Worm (Caenorhabditis elegans) whole organism, young adult: ENCODE measurements around the gene frg-1.

Experiments
- B0261.1 ChIP-seq: sonication (generic microtip); optimal IDR thresholded peaks from 2 replicates; lab custom pipeline; 2016; ENCODE audit warnings: mild to moderate bottlenecking, missing genetic modification characterization, moderate library complexity, missing compliant biosample characterization
- B0336.3 ChIP-seq: fragments of 200-800 bp; sonication (Bioruptor generic); IDR thresholded peaks from 2 replicates; pipeline ENCODE4 v1.3.6; 2022; ENCODE audit warnings: missing genetic modification characterization, missing compliant biosample characterization
- C06A6.2 ChIP-seq: fragments of 200-800 bp; sonication (Bioruptor generic); conservative IDR thresholded peaks from 2 replicates; pipeline ENCODE4 v1.3.6; 2022; ENCODE audit warnings: missing genetic modification characterization, missing compliant biosample characterization
- F55B11.4 ChIP-seq: sonication (generic microtip); optimal IDR thresholded peaks from 2 replicates; lab custom pipeline; 2016; ENCODE audit warnings: missing compliant biosample characterization, missing genetic modification characterization, borderline replicate concordance; ENCODE audit not compliant: insufficient read depth
- F57C9.4 ChIP-seq: sonication (generic microtip); optimal IDR thresholded peaks from 2 replicates; lab custom pipeline; 2017; ENCODE audit warnings: mild to moderate bottlenecking, missing genetic modification characterization, missing compliant biosample characterization
- K12H6.12 ChIP-seq: fragments of 200-800 bp; sonication (Bioruptor generic); optimal IDR thresholded peaks from 2 replicates; lab custom pipeline; 2018; ENCODE audit warnings: mild to moderate bottlenecking, missing genetic modification characterization, missing compliant biosample characterization
- T07F8.4 ChIP-seq: sonication (generic microtip); optimal IDR thresholded peaks from 2 replicates; lab custom pipeline; 2016; ENCODE audit warnings: mild to moderate bottlenecking, missing genetic modification characterization, moderate library complexity, missing compliant biosample characterization
- Y53F4B.3 ChIP-seq: fragments of 200-800 bp; sonication (Bioruptor generic); IDR thresholded peaks from 2 replicates; pipeline ENCODE4 v1.3.6; 2022; ENCODE audit warnings: missing genetic modification reagents, missing genetic modification characterization, missing compliant biosample characterization
- Y56A3A.18 ChIP-seq: fragments of 200-800 bp; sonication (Bioruptor generic); IDR thresholded peaks from 2 replicates; pipeline ENCODE4 v1.3.6; 2022; ENCODE audit warnings: missing genetic modification reagents, missing genetic modification characterization, missing compliant biosample characterization
- ZK185.1 ChIP-seq: sonication (generic microtip); optimal IDR thresholded peaks from 2 replicates; lab custom pipeline; 2016; ENCODE audit warnings: mild to moderate bottlenecking, missing genetic modification characterization, missing compliant biosample characterization; ENCODE audit not compliant: poor library complexity, severe bottlenecking
- athp-1 ChIP-seq: sonication (generic microtip); optimal IDR thresholded peaks from 2 replicates; lab custom pipeline; 2017; ENCODE audit warnings: mild to moderate bottlenecking, missing genetic modification characterization, missing compliant biosample characterization
- bed-1 ChIP-seq: fragments of 200-800 bp; sonication (Bioruptor generic); IDR thresholded peaks from 2 replicates; pipeline ENCODE4 v1.3.6; 2022; ENCODE audit warnings: missing genetic modification reagents, missing genetic modification characterization, missing compliant biosample characterization
- bed-2 ChIP-seq: fragments of 200-800 bp; sonication (Bioruptor generic); IDR thresholded peaks from 2 replicates; pipeline ENCODE4 v1.3.6; 2022; ENCODE audit warnings: missing genetic modification reagents, missing genetic modification characterization, missing compliant biosample characterization
- ccch-3 ChIP-seq: fragments of 200-800 bp; sonication (Bioruptor generic); optimal IDR thresholded peaks from 2 replicates; lab custom pipeline; 2018; ENCODE audit warnings: mild to moderate bottlenecking, missing genetic modification characterization, missing compliant biosample characterization
- ceh-100 ChIP-seq: fragments of 200-800 bp; sonication (Bioruptor generic); IDR thresholded peaks from 2 replicates; pipeline ENCODE4 v1.3.6; 2022; ENCODE audit warnings: missing genetic modification reagents, missing genetic modification characterization, missing compliant biosample characterization
- ceh-40 ChIP-seq: fragments of 200-800 bp; sonication (Bioruptor generic); IDR thresholded peaks from 2 replicates; pipeline ENCODE4 v1.3.6; 2022; ENCODE audit warnings: missing genetic modification characterization, missing compliant biosample characterization
- ceh-58 ChIP-seq: fragments of 200-800 bp; sonication (Bioruptor generic); IDR thresholded peaks from 2 replicates; pipeline ENCODE4 v1.3.6; 2022; ENCODE audit warnings: missing genetic modification characterization, missing compliant biosample characterization
- die-1 ChIP-seq: sonication (generic microtip); optimal IDR thresholded peaks from 2 replicates; lab custom pipeline; 2016; ENCODE audit warnings: missing genotype, mild to moderate bottlenecking, missing genetic modification characterization, missing compliant biosample characterization
- dox-1 ChIP-seq: fragments of 200-800 bp; sonication (Bioruptor generic); IDR thresholded peaks from 2 replicates; pipeline ENCODE4 v1.3.6; 2022; ENCODE audit warnings: missing genetic modification reagents, missing genetic modification characterization, missing compliant biosample characterization
- dpl-1 ChIP-seq: fragments of 150-350 bp; optimal IDR thresholded peaks from 2 replicates; lab custom pipeline; 2014; ENCODE audit warnings: missing biosample characterization, missing genetic modification reagents, missing genetic modification characterization
- fkh-3 ChIP-seq: sonication (generic microtip); optimal IDR thresholded peaks from 2 replicates; lab custom pipeline; 2016; ENCODE audit warnings: mild to moderate bottlenecking, missing genetic modification characterization, missing compliant biosample characterization
- hrde-1 ChIP-seq: sonication (generic microtip); optimal IDR thresholded peaks from 2 replicates; lab custom pipeline; 2016; ENCODE audit warnings: missing genetic modification characterization, mild to moderate bottlenecking, missing compliant biosample characterization, moderate library complexity, missing genotype, missing genetic modification reagents, borderline replicate concordance
- hsf-1 ChIP-seq: fragments of 200-800 bp; sonication (Bioruptor generic); IDR thresholded peaks from 2 replicates; pipeline ENCODE4 v1.3.6; 2022; ENCODE audit warnings: missing genetic modification reagents, missing genetic modification characterization, missing compliant biosample characterization
- lag-1 ChIP-seq: fragments of 200-800 bp; sonication (Bioruptor generic); IDR thresholded peaks from 2 replicates; pipeline ENCODE4 v1.3.6; 2022; ENCODE audit warnings: missing genetic modification reagents, missing genetic modification characterization, missing compliant biosample characterization
- let-526 ChIP-seq: fragments of 200-800 bp; sonication (Bioruptor generic); IDR thresholded peaks from 2 replicates; pipeline ENCODE4 v1.3.6; 2022; ENCODE audit warnings: missing genetic modification reagents, missing genetic modification characterization, missing compliant biosample characterization
- let-607 ChIP-seq, 2 experiments: fragments of 200-800 bp in 1 of 2; sonication (Bioruptor generic) in 1 of 2; sonication (generic microtip) in 1 of 2; optimal IDR thresholded peaks; 2 replicates each; lab custom pipeline; 2016 to 2018; ENCODE audit warnings: mild to moderate bottlenecking in 2 of 2, missing compliant biosample characterization in 2 of 2, missing genetic modification characterization in 2 of 2, moderate library complexity in 2 of 2, missing genotype in 1 of 2
- lin-35 ChIP-seq, 3 experiments: fragments of 150-350 bp in 2 of 3; sonication (generic microtip) in 1 of 3; optimal IDR thresholded peaks; 2 replicates each; lab custom pipeline; 2014 to 2018; ENCODE audit warnings: missing biosample characterization in 3 of 3, missing genetic modification characterization in 3 of 3, missing genetic modification reagents in 3 of 3
- madf-10 ChIP-seq: sonication (generic microtip); optimal IDR thresholded peaks from 2 replicates; lab custom pipeline; 2016; ENCODE audit warnings: mild to moderate bottlenecking, missing genetic modification characterization, missing compliant biosample characterization
- madf-3 ChIP-seq: fragments of 200-800 bp; sonication (Bioruptor generic); IDR thresholded peaks from 2 replicates; pipeline ENCODE4 v1.3.6; 2022; ENCODE audit warnings: missing genetic modification reagents, missing genetic modification characterization, missing compliant biosample characterization
- madf-8 ChIP-seq: fragments of 200-800 bp; sonication (Bioruptor generic); conservative IDR thresholded peaks from 2 replicates; pipeline ENCODE4 v1.3.6; 2022; ENCODE audit warnings: missing genetic modification reagents, missing genetic modification characterization, missing compliant biosample characterization
- mxl-1 ChIP-seq: sonication (generic microtip); optimal IDR thresholded peaks from 2 replicates; lab custom pipeline; 2016; ENCODE audit warnings: missing genetic modification characterization, missing compliant biosample characterization
- nfya-2 ChIP-seq: fragments of 200-800 bp; sonication (Bioruptor generic); IDR thresholded peaks from 2 replicates; pipeline ENCODE4 v1.3.6; 2022; ENCODE audit warnings: missing genetic modification reagents, missing genetic modification characterization, missing compliant biosample characterization
- nhr-179 ChIP-seq: sonication (generic microtip); optimal IDR thresholded peaks from 2 replicates; lab custom pipeline; 2016; ENCODE audit warnings: mild to moderate bottlenecking, missing genetic modification characterization, missing compliant biosample characterization
- nhr-27 ChIP-seq: fragments of 200-800 bp; sonication (Bioruptor generic); optimal IDR thresholded peaks from 2 replicates; lab custom pipeline; 2018; ENCODE audit warnings: mild to moderate bottlenecking, missing genetic modification characterization, moderate library complexity, missing compliant biosample characterization
- rcor-1 ChIP-seq: fragments of 200-800 bp; sonication (Bioruptor generic); IDR thresholded peaks from 2 replicates; pipeline ENCODE4 v1.3.6; 2022; ENCODE audit warnings: missing genetic modification reagents, missing genetic modification characterization, missing compliant biosample characterization
- repo-1 ChIP-seq: sonication (generic microtip); optimal IDR thresholded peaks from 2 replicates; lab custom pipeline; 2017; ENCODE audit warnings: mild to moderate bottlenecking, missing genetic modification characterization, missing compliant biosample characterization
- rpc-1 ChIP-seq, 2 experiments: fragments of 150-350 bp in 1 of 2; sonication (generic microtip) in 1 of 2; optimal IDR thresholded peaks; 2 replicates each; lab custom pipeline; 2014 to 2018; ENCODE audit warnings: missing biosample characterization in 1 of 2, missing genetic modification characterization in 1 of 2, missing genetic modification reagents in 1 of 2, missing genotype in 1 of 2
- sea-2 ChIP-seq: fragments of 200-800 bp; sonication (Bioruptor generic); IDR thresholded peaks from 2 replicates; pipeline ENCODE4 v1.3.6; 2022; ENCODE audit warnings: missing genetic modification characterization, missing compliant biosample characterization
- snpc-1.1 ChIP-seq: sonication (generic microtip); optimal IDR thresholded peaks from 2 replicates; lab custom pipeline; 2017; ENCODE audit warnings: missing genetic modification characterization, mild to moderate bottlenecking, missing compliant biosample characterization, antibody characterized with exemption, moderate library complexity, missing genotype, missing genetic modification reagents; ENCODE audit not compliant: insufficient read depth
- snpc-3.4 ChIP-seq: sonication (generic microtip); optimal IDR thresholded peaks from 2 replicates; lab custom pipeline; 2017; ENCODE audit warnings: missing genetic modification characterization, mild to moderate bottlenecking, missing compliant biosample characterization, antibody characterized with exemption, moderate library complexity, missing genotype, missing genetic modification reagents
- somi-1 ChIP-seq: fragments of 200-800 bp; sonication (Bioruptor generic); optimal IDR thresholded peaks from 2 replicates; lab custom pipeline; 2018; ENCODE audit warnings: mild to moderate bottlenecking, missing genetic modification characterization, missing compliant biosample characterization
- tlf-1 ChIP-seq: fragments of 200-800 bp; sonication (Bioruptor generic); optimal IDR thresholded peaks from 2 replicates; lab custom pipeline; 2018; ENCODE audit warnings: mild to moderate bottlenecking, missing genetic modification characterization, missing compliant biosample characterization
- unc-130 ChIP-seq: sonication (generic microtip); optimal IDR thresholded peaks from 2 replicates; lab custom pipeline; 2016; ENCODE audit warnings: missing genetic modification reagents, missing genetic modification characterization, missing compliant biosample characterization
- unc-62 ChIP-seq: fragments of 150-350 bp; optimal IDR thresholded peaks from 2 replicates; lab custom pipeline; 2014; ENCODE audit warnings: missing biosample characterization, missing genetic modification reagents, missing genetic modification characterization
- zfh-2 ChIP-seq: fragments of 200-800 bp; sonication (Bioruptor generic); conservative IDR thresholded peaks from 2 replicates; pipeline ENCODE4 v1.3.6; 2022; ENCODE audit warnings: missing genetic modification reagents, missing genetic modification characterization, missing compliant biosample characterization
- ztf-22 ChIP-seq: fragments of 200-800 bp; sonication (Bioruptor generic); optimal IDR thresholded peaks from 2 replicates; lab custom pipeline; 2018; ENCODE audit warnings: mild to moderate bottlenecking, missing genetic modification characterization, moderate library complexity, missing compliant biosample characterization
- ztf-3 ChIP-seq: fragments of 200-800 bp; sonication (Bioruptor generic); optimal IDR thresholded peaks from 2 replicates; lab custom pipeline; 2018; ENCODE audit warnings: mild to moderate bottlenecking, missing genetic modification characterization, missing compliant biosample characterization

Gene frg-1

DNA sequence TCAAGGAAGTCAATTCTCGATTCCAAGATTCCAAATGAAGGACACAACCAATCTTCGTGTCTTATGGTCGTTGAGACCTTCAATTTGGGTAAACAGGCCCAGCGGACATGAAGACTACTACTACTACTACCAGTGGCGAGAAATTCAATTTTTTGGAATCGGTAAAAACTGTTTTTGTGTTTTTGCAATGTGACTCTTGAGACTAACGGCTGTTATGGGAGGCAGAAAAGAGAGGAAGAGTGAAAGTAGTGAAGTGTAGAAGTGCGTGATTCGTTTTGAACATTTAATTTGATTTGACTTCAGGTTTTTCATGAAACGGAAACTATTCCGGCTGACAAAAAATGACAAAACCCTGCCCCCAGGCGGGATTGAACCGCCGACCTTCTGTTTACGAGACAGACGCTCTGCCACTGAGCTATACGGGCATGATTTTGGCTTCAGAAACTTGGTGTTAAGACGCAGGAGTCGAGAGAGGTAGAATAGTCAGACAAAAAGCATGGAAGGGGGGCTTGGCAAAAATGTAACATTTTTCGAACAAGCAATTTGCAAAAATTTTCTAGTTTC lies 36.9 kb downstream of the frg-1 start (continued):
- TF ChIP-seq zfh-2 (GFP tag; lab: Robert Waterston, UW) (no peak), dpl-1 (no peak), ztf-3 (GFP tag; lab: Kevin White, UChicago) (no peak), F57C9.4 (tag; lab: Kevin White, UChicago) (no peak), ccch-3 (GFP tag; lab: Kevin White, UChicago) (no peak), sea-2 (GFP tag; lab: Robert Waterston, UW) (no peak), repo-1 (tag; lab: Kevin White, UChicago) (peak; percentile 66), Y53F4B.3 (GFP tag; lab: Robert Waterston, UW) (no peak), tlf-1 (GFP tag; lab: Kevin White, UChicago) (no peak), madf-8 (GFP tag; lab: Robert Waterston, UW) (no peak), lag-1 (GFP tag; lab: Robert Waterston, UW) (no peak), ceh-100 (GFP tag; lab: Robert Waterston, UW) (no peak), lin-35 (GFP tag; optimal IDR thresholded peaks at IDR 0.05; lab: Kevin White, UChicago) (peak in 1 of 3 experiments; percentile 44), ceh-40 (GFP tag; lab: Robert Waterston, UW) (0 out of 2 replicates have a peak, but pooled peaks have one; percentile 42), mxl-1 (tag; lab: Kevin White, UChicago) (peak; percentile 52), somi-1 (peak; percentile 13), hsf-1 (no peak), snpc-3.4 (tag; lab: Kevin White, UChicago) (peak; percentile 31), athp-1 (tag; lab: Kevin White, UChicago) (peak; percentile 37), K12H6.12 (no peak), nhr-27 (tag; lab: Kevin White, UChicago) (no peak), C06A6.2 (GFP tag; lab: Robert Waterston, UW) (peak; percentile 30; the same call in 1 of the 2 replicates), fkh-3 (tag; lab: Kevin White, UChicago) (no peak), unc-62 (GFP tag; lab: Kevin White, UChicago) (no peak), hrde-1 (tag; lab: Kevin White, UChicago) (no peak), T07F8.4 (tag; lab: Kevin White, UChicago) (no peak), let-526 (0 out of 2 replicates have a peak, but pooled peaks have one; percentile 13), Y56A3A.18 (no peak), bed-2 (GFP tag; lab: Robert Waterston, UW) (no peak), rcor-1 (GFP tag; lab: Robert Waterston, UW) (peak; percentile 33; the same call in 1 of the 2 replicates), madf-3 (GFP tag; lab: Robert Waterston, UW) (no peak), dox-1 (peak; percentile 74), B0336.3 (GFP tag; lab: Robert Waterston, UW) (0 out of 2 replicates have a peak, but pooled peaks have one; percentile 34), let-607 (tag; optimal IDR thresholded peaks at IDR 0.05; lab: Kevin White, UChicago) (peak in 1 of 2 experiments; percentile 48), die-1 (tag; lab: Kevin White, UChicago) (peak; percentile 63), bed-1 (no peak), ZK185.1 (tag; lab: Kevin White, UChicago) (no peak), snpc-1.1 (tag; lab: Kevin White, UChicago) (peak; percentile 6), ztf-22 (GFP tag; lab: Kevin White, UChicago) (no peak), B0261.1 (peak; percentile 84), ceh-58 (GFP tag; lab: Robert Waterston, UW) (0 out of 2 replicates have a peak, but pooled peaks have one; percentile 12), nfya-2 (GFP tag; lab: Robert Waterston, UW) (no peak), F55B11.4 (no peak), unc-130 (GFP tag; lab: Kevin White, UChicago) (no peak), nhr-179 (tag; lab: Kevin White, UChicago) (no peak), madf-10 (tag; lab: Kevin White, UChicago) (peak; percentile 44), rpc-1 (optimal IDR thresholded peaks at IDR 0.05; lab: Kevin White, UChicago) (peak; percentile 82), rpc-1 (tag; optimal IDR thresholded peaks at IDR 0.05; lab: Kevin White, UChicago) (peak; percentile 88)
